Fruit fly (Drosophila melanogaster): ENCODE results near the gene Arts.
A peak's percentile ranks its signal among the peaks of the same experiment; 100 is the strongest.

Gene Arts

DNA sequence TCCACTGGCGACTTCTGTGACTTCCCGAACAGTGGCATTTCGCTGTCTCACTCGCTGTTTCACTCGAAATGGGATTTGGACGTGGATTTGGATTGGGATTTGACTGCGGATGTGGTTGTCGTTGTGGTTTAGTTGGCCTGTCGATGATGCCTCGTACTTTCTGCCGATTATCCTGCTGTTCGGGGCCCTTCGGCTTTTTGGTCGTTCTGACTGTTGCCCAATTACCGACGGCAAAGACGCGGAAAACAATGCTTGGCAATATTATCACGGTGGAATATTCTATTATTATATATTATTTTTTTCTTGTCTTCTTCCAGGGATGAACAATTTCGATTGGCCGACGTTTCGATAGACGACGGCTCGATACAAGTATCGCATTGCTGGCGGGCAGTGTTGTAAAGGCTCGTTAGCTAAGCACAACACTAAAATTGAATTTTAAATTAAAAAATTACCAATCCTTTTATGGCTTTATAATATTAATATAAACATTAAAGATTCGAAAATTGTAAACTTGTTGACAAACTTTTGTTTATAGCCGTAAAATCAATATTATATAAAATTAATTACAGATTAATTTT lies 12.6 kb downstream of the Arts start, which contains the start of gene Mo25:
TSS of gene Mo25 (minus strand) at position 341 of the 578 bp plus-strand sequence.
- TF ChIP-seq cnc (optimal IDR thresholded peaks at IDR 0.05), result no peak
- TF ChIP-seq pad (GFP tag; optimal IDR thresholded peaks at IDR 0.05), result peak; percentile 65
- peak; percentile 79 for TF ChIP-seq CG1620 (GFP tag; optimal IDR thresholded peaks at IDR 0.05)
- no peak for TF ChIP-seq Hr96 (GFP tag; optimal IDR thresholded peaks at IDR 0.05)
- TF ChIP-seq CG33017 (tag; optimal IDR thresholded peaks at IDR 0.05), result peak; percentile 60
- peak; percentile 71 for TF ChIP-seq CG12768 (GFP tag; optimal IDR thresholded peaks at IDR 0.05)
- no peak for TF ChIP-seq kay (GFP tag; ENCODE audit: borderline replicate concordance)
- peak; percentile 16 for TF ChIP-seq CG7045 (GFP tag; optimal IDR thresholded peaks at IDR 0.05)
- TF ChIP-seq tj (GFP tag; optimal IDR thresholded peaks at IDR 0.05), result peak; percentile 4
- TF ChIP-seq Clk (GFP tag; optimal IDR thresholded peaks at IDR 0.05), result peak; percentile 42
- no peak for TF ChIP-seq ovo (GFP tag; optimal IDR thresholded peaks at IDR 0.05)
- TF ChIP-seq toe (GFP tag; optimal IDR thresholded peaks at IDR 0.05), result peak; percentile 60
- TF ChIP-seq CG5204 (GFP tag; optimal IDR thresholded peaks at IDR 0.05), result no peak
- TF ChIP-seq Crg-1 (GFP tag; optimal IDR thresholded peaks at IDR 0.05), result peak; percentile 69
- peak; percentile 62 for TF ChIP-seq bab1 (GFP tag; optimal IDR thresholded peaks at IDR 0.05)
- TF ChIP-seq cic (GFP tag; optimal IDR thresholded peaks at IDR 0.05), result peak; percentile 5
- peak; percentile 80 for TF ChIP-seq CG7101 (tag; optimal IDR thresholded peaks at IDR 0.05)
- peak; percentile 35 for TF ChIP-seq CG11617 (GFP tag; optimal IDR thresholded peaks at IDR 0.05)
- TF ChIP-seq Mnt (GFP tag; optimal IDR thresholded peaks at IDR 0.05), result peak; percentile 76
- peak; percentile 54 for TF ChIP-seq CG14711 (tag; optimal IDR thresholded peaks at IDR 0.05)

DNA sequence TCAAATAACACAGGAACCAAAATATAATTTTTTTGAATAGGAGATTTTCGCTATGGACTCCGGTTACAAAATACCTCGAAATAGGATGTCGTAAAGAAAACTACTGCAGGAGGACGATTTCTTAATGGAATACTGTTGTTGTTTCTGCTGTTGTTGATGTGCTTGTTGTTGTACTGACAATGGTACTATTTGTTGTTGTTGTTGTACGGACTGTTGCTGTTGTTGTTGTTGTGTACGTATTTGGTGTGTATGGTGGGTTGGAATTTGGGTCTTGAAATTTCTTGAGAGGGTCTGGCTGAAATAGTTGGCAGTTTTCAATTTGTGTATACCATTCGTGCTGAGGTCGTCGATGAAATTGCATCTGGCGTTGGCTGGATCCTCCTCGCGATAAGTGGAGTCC lies 23.5 kb downstream of the Arts start:
- TF ChIP-seq Mnt (GFP tag; optimal IDR thresholded peaks at IDR 0.05) (no peak), kay (GFP tag; ENCODE audit: borderline replicate concordance) (no peak), CG12768 (GFP tag; optimal IDR thresholded peaks at IDR 0.05) (no peak), Hr96 (GFP tag; optimal IDR thresholded peaks at IDR 0.05) (no peak), bab1 (GFP tag; optimal IDR thresholded peaks at IDR 0.05) (no peak), cnc (optimal IDR thresholded peaks at IDR 0.05) (no peak), CG7045 (GFP tag; optimal IDR thresholded peaks at IDR 0.05) (no peak), cic (GFP tag; optimal IDR thresholded peaks at IDR 0.05) (no peak), Clk (GFP tag; optimal IDR thresholded peaks at IDR 0.05) (no peak), CG5204 (GFP tag; optimal IDR thresholded peaks at IDR 0.05) (no peak)

dm6 chr3L:16629793-16630192 lies 27.1 kb downstream of the Arts start:
- TF ChIP-seq tj (GFP tag; optimal IDR thresholded peaks at IDR 0.05), result no peak
- TF ChIP-seq Hr96 (GFP tag; optimal IDR thresholded peaks at IDR 0.05), result no peak
- no peak for TF ChIP-seq CG1620 (GFP tag; optimal IDR thresholded peaks at IDR 0.05)
- TF ChIP-seq CG14711 (tag; optimal IDR thresholded peaks at IDR 0.05), result no peak
- TF ChIP-seq Crg-1 (GFP tag; optimal IDR thresholded peaks at IDR 0.05), result no peak
- no peak for TF ChIP-seq toe (GFP tag; optimal IDR thresholded peaks at IDR 0.05)
- no peak for TF ChIP-seq cnc (optimal IDR thresholded peaks at IDR 0.05)
- TF ChIP-seq CG5204 (GFP tag; optimal IDR thresholded peaks at IDR 0.05), result no peak

- TF ChIP-seq Hr96 (GFP tag; optimal IDR thresholded peaks at IDR 0.05), result no peak
- TF ChIP-seq CG1620 (GFP tag; optimal IDR thresholded peaks at IDR 0.05), result no peak
- TF ChIP-seq CG7101 (tag; optimal IDR thresholded peaks at IDR 0.05), result no peak
- no peak for TF ChIP-seq CG14711 (tag; optimal IDR thresholded peaks at IDR 0.05)
- no peak for TF ChIP-seq tj (GFP tag; optimal IDR thresholded peaks at IDR 0.05)
- no peak for TF ChIP-seq CG33017 (tag; optimal IDR thresholded peaks at IDR 0.05)
- no peak for TF ChIP-seq bab1 (GFP tag; optimal IDR thresholded peaks at IDR 0.05)
- TF ChIP-seq ovo (GFP tag; optimal IDR thresholded peaks at IDR 0.05), result no peak
- TF ChIP-seq Crg-1 (GFP tag; optimal IDR thresholded peaks at IDR 0.05), result no peak
- TF ChIP-seq Clk (GFP tag; optimal IDR thresholded peaks at IDR 0.05), result no peak
- TF ChIP-seq kay (GFP tag; ENCODE audit: borderline replicate concordance), result no peak
- no peak for TF ChIP-seq toe (GFP tag; optimal IDR thresholded peaks at IDR 0.05)
- no peak for TF ChIP-seq CG11617 (GFP tag; optimal IDR thresholded peaks at IDR 0.05)
- TF ChIP-seq CG7045 (GFP tag; optimal IDR thresholded peaks at IDR 0.05), result no peak
- no peak for TF ChIP-seq Mnt (GFP tag; optimal IDR thresholded peaks at IDR 0.05)
- TF ChIP-seq CG12768 (GFP tag; optimal IDR thresholded peaks at IDR 0.05), result no peak
- no peak for TF ChIP-seq pad (GFP tag; optimal IDR thresholded peaks at IDR 0.05)
Observed at dm6 chr3L:16631844-16632537, 29.3 kb downstream of the Arts start.

- no peak for TF ChIP-seq cnc (optimal IDR thresholded peaks at IDR 0.05)
- no peak for TF ChIP-seq pad (GFP tag; optimal IDR thresholded peaks at IDR 0.05)
- no peak for TF ChIP-seq CG12768 (GFP tag; optimal IDR thresholded peaks at IDR 0.05)
- no peak for TF ChIP-seq cic (GFP tag; optimal IDR thresholded peaks at IDR 0.05)
- no peak for TF ChIP-seq CG7045 (GFP tag; optimal IDR thresholded peaks at IDR 0.05)
- no peak for TF ChIP-seq Mnt (GFP tag; optimal IDR thresholded peaks at IDR 0.05)
- TF ChIP-seq CG1620 (GFP tag; optimal IDR thresholded peaks at IDR 0.05), result no peak
- no peak for TF ChIP-seq Crg-1 (GFP tag; optimal IDR thresholded peaks at IDR 0.05)
- no peak for TF ChIP-seq tj (GFP tag; optimal IDR thresholded peaks at IDR 0.05)
- TF ChIP-seq CG14711 (tag; optimal IDR thresholded peaks at IDR 0.05), result no peak
- TF ChIP-seq ovo (GFP tag; optimal IDR thresholded peaks at IDR 0.05), result no peak
Observed at dm6 chr3L:16634091-16634490, 31.4 kb downstream of the Arts start.

- no peak for TF ChIP-seq Clk (GFP tag; optimal IDR thresholded peaks at IDR 0.05)
- TF ChIP-seq tj (GFP tag; optimal IDR thresholded peaks at IDR 0.05), result no peak
- TF ChIP-seq CG1620 (GFP tag; optimal IDR thresholded peaks at IDR 0.05), result no peak
- TF ChIP-seq cic (GFP tag; optimal IDR thresholded peaks at IDR 0.05), result no peak
- no peak for TF ChIP-seq CG12768 (GFP tag; optimal IDR thresholded peaks at IDR 0.05)
- TF ChIP-seq ovo (GFP tag; optimal IDR thresholded peaks at IDR 0.05), result no peak
- peak; percentile 12 for TF ChIP-seq CG5204 (GFP tag; optimal IDR thresholded peaks at IDR 0.05)
- TF ChIP-seq CG33017 (tag; optimal IDR thresholded peaks at IDR 0.05), result no peak
- TF ChIP-seq CG7101 (tag; optimal IDR thresholded peaks at IDR 0.05), result no peak
Observed at dm6 chr3L:16634529-16634928, 31.9 kb downstream of the Arts start.
